Fruit fly (Drosophila melanogaster): Measurements from ENCODE around the gene vn.

dm6 chr3L:5770113-5770798, 75.2 kb downstream of the vn start:
- TF ChIP-seq ey (GFP tag; optimal IDR thresholded peaks at IDR 0.05) (no peak), rgr (GFP tag; optimal IDR thresholded peaks at IDR 0.05) (no peak), usp (GFP tag; optimal IDR thresholded peaks at IDR 0.05) (no peak), Myc (optimal IDR thresholded peaks at IDR 0.05) (no peak), br (GFP tag; optimal IDR thresholded peaks at IDR 0.05) (no peak)

Data from whole organism, wandering third instar larva.